Worm (Caenorhabditis elegans): Measurements from ENCODE around the gene R148.7.

Gene R148.7

ce11 chrIII:3191195-3191594 lies 7.0 kb downstream of the R148.7 start, which contains the start of gene R148.8:
R148.8 (plus strand) TSS chrIII:3191495.
- TF ChIP-seq lin-39 (tag; optimal IDR thresholded peaks at IDR 0.05) (no peak), hmg-11 (tag; optimal IDR thresholded peaks at IDR 0.05) (no peak), lin-15B (tag; optimal IDR thresholded peaks at IDR 0.05) (no peak), elt-2 (tag; optimal IDR thresholded peaks at IDR 0.05) (no peak), aly-2 (tag; optimal IDR thresholded peaks at IDR 0.05) (no peak), elt-3 (tag; optimal IDR thresholded peaks at IDR 0.05) (no peak), fos-1 (tag; optimal IDR thresholded peaks at IDR 0.05) (no peak), ceh-9 (tag; optimal IDR thresholded peaks at IDR 0.05) (no peak), jun-1 (tag; optimal IDR thresholded peaks at IDR 0.05) (no peak), pqm-1 (tag; optimal IDR thresholded peaks at IDR 0.05) (no peak), nhr-12 (tag; optimal IDR thresholded peaks at IDR 0.05) (no peak), R02D3.7 (tag; optimal IDR thresholded peaks at IDR 0.05) (no peak), fkh-2 (tag; optimal IDR thresholded peaks at IDR 0.05) (no peak), unc-62 (GFP tag; optimal IDR thresholded peaks at IDR 0.05) (no peak), tbx-2 (tag; optimal IDR thresholded peaks at IDR 0.05) (no peak), nhr-28 (tag; optimal IDR thresholded peaks at IDR 0.05) (no peak), mml-1 (tag; optimal IDR thresholded peaks at IDR 0.05) (no peak), ztf-11 (tag; optimal IDR thresholded peaks at IDR 0.05) (no peak), sea-2 (GFP tag; optimal IDR thresholded peaks at IDR 0.05) (no peak), lsy-12 (tag; optimal IDR thresholded peaks at IDR 0.05) (no peak)

- TF ChIP-seq nhr-11 (tag; optimal IDR thresholded peaks at IDR 0.05): no peak
- TF ChIP-seq fkh-10 (GFP tag; optimal IDR thresholded peaks at IDR 0.05): no peak
- no peak for TF ChIP-seq lsy-12 (tag; optimal IDR thresholded peaks at IDR 0.05)
- no peak for TF ChIP-seq nhr-25 (tag; optimal IDR thresholded peaks at IDR 0.05)
- TF ChIP-seq unc-62 (GFP tag; optimal IDR thresholded peaks at IDR 0.05): no peak
- TF ChIP-seq nhr-67 (tag; optimal IDR thresholded peaks at IDR 0.05): no peak
- TF ChIP-seq nhr-237 (tag; optimal IDR thresholded peaks at IDR 0.05): no peak
- no peak for TF ChIP-seq mdl-1 (tag; optimal IDR thresholded peaks at IDR 0.05)
- TF ChIP-seq aly-2 (tag; optimal IDR thresholded peaks at IDR 0.05): no peak
Measured at ce11 chrIII:3190660-3191059, 7.5 kb downstream of the R148.7 start.

- TF ChIP-seq hmg-11 (tag; optimal IDR thresholded peaks at IDR 0.05) (no peak), nhr-28 (tag; optimal IDR thresholded peaks at IDR 0.05) (no peak), egl-27 (tag; optimal IDR thresholded peaks at IDR 0.05) (no peak), ztf-11 (tag; optimal IDR thresholded peaks at IDR 0.05) (no peak), nhr-12 (tag; optimal IDR thresholded peaks at IDR 0.05) (no peak), lin-39 (tag; optimal IDR thresholded peaks at IDR 0.05) (no peak)
Measured at ce11 chrIII:3188564-3188963, 9.6 kb downstream of the R148.7 start.

ce11 chrIII:3185980-3186379 lies 12.2 kb downstream of the R148.7 start, which contains the start of gene mks-1:
mks-1 (plus strand) TSS chrIII:3186280.
- TF ChIP-seq pha-4 (tag; optimal IDR thresholded peaks at IDR 0.05) (no peak), ztf-4 (tag; optimal IDR thresholded peaks at IDR 0.05) (no peak), nhr-23 (tag; optimal IDR thresholded peaks at IDR 0.05) (no peak), nhr-11 (tag; optimal IDR thresholded peaks at IDR 0.05) (no peak), eor-1 (tag; optimal IDR thresholded peaks at IDR 0.05) (no peak), nhr-12 (tag; optimal IDR thresholded peaks at IDR 0.05) (no peak), R02D3.7 (tag; optimal IDR thresholded peaks at IDR 0.05) (no peak), ceh-28 (tag; optimal IDR thresholded peaks at IDR 0.05) (no peak), elt-1 (tag; optimal IDR thresholded peaks at IDR 0.05) (no peak), nhr-237 (tag; optimal IDR thresholded peaks at IDR 0.05) (no peak), ceh-82 (tag; optimal IDR thresholded peaks at IDR 0.05) (no peak), jun-1 (tag; optimal IDR thresholded peaks at IDR 0.05) (no peak), nfya-1 (tag; optimal IDR thresholded peaks at IDR 0.05; ENCODE audit: insufficient read depth) (no peak), sea-2 (GFP tag; optimal IDR thresholded peaks at IDR 0.05) (no peak), skn-1 (tag; optimal IDR thresholded peaks at IDR 0.05) (no peak)

- TF ChIP-seq nhr-12 (tag; optimal IDR thresholded peaks at IDR 0.05) (no peak), snpc-4 (tag; optimal IDR thresholded peaks at IDR 0.05) (no peak), elt-1 (tag; optimal IDR thresholded peaks at IDR 0.05) (no peak), nhr-43 (tag; optimal IDR thresholded peaks at IDR 0.05; ENCODE audit: poor library complexity, severe bottlenecking) (no peak)
Measured at ce11 chrIII:3185232-3185631, 13.0 kb downstream of the R148.7 start.

Measured in whole organism, L3 larva.